Worm (Caenorhabditis elegans): ENCODE results near the gene srx-104.

srx-104 gene

ce11 chrII:3690646-3691045, 8.8 kb downstream of the srx-104 start, which contains the start of gene srx-101:
Gene srx-101 (minus strand): TSS chrII:3690746.
- TF ChIP-seq nhr-28 (tag; optimal IDR thresholded peaks at IDR 0.05) (no peak), lin-15B (tag; optimal IDR thresholded peaks at IDR 0.05) (no peak), nfya-1 (tag; optimal IDR thresholded peaks at IDR 0.05; ENCODE audit: insufficient read depth) (no peak), aly-2 (tag; optimal IDR thresholded peaks at IDR 0.05) (no peak), ceh-9 (tag; optimal IDR thresholded peaks at IDR 0.05) (no peak), hmg-11 (tag; optimal IDR thresholded peaks at IDR 0.05) (no peak), sea-2 (GFP tag; optimal IDR thresholded peaks at IDR 0.05) (no peak), ceh-28 (tag; optimal IDR thresholded peaks at IDR 0.05) (no peak), ceh-16 (tag; optimal IDR thresholded peaks at IDR 0.05) (no peak), lsy-12 (tag; optimal IDR thresholded peaks at IDR 0.05) (no peak), zag-1 (tag; optimal IDR thresholded peaks at IDR 0.05) (no peak), elt-3 (tag; optimal IDR thresholded peaks at IDR 0.05) (no peak), fkh-2 (tag; optimal IDR thresholded peaks at IDR 0.05) (no peak), unc-39 (tag; optimal IDR thresholded peaks at IDR 0.05) (no peak), ztf-11 (tag; optimal IDR thresholded peaks at IDR 0.05) (no peak), nhr-11 (tag; optimal IDR thresholded peaks at IDR 0.05) (no peak), nhr-12 (tag; optimal IDR thresholded peaks at IDR 0.05) (no peak), unc-62 (GFP tag; optimal IDR thresholded peaks at IDR 0.05) (no peak)

DNA sequence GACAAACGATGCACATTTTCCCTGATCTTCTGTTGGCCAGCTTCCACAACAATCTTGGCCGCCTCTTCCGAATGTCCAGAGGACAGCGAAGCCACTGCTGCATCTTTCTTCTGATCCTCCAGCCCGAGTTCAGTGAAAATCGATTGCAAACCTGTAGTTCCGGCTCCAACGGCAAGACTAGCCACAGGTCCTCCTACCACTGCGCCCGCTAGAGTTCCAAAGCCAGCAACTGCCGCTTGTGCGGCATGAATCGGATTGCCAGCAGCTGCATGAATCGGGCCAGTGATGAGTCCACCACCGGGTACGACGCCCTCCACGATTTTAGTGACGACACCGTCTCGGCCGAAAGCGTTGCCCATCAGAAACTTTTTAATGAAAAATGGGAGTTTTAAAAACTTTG, 11.2 kb downstream of the srx-104 start, which contains the start of gene ifas-1:
ifas-1 (minus strand) TSS at position 387 of the 400 bp plus-strand sequence.
- TF ChIP-seq nhr-67 (tag; optimal IDR thresholded peaks at IDR 0.05) (no peak), egl-27 (tag; optimal IDR thresholded peaks at IDR 0.05) (no peak), lin-39 (tag; optimal IDR thresholded peaks at IDR 0.05) (no peak), nfya-1 (tag; optimal IDR thresholded peaks at IDR 0.05; ENCODE audit: insufficient read depth) (no peak), nhr-237 (tag; optimal IDR thresholded peaks at IDR 0.05) (no peak), aly-2 (tag; optimal IDR thresholded peaks at IDR 0.05) (no peak), ceh-9 (tag; optimal IDR thresholded peaks at IDR 0.05) (no peak), elt-3 (tag; optimal IDR thresholded peaks at IDR 0.05) (no peak), jun-1 (tag; optimal IDR thresholded peaks at IDR 0.05) (no peak), unc-62 (GFP tag; optimal IDR thresholded peaks at IDR 0.05) (no peak), elt-1 (tag; optimal IDR thresholded peaks at IDR 0.05) (no peak), nhr-76 (tag; optimal IDR thresholded peaks at IDR 0.05) (no peak), daf-12 (tag; optimal IDR thresholded peaks at IDR 0.05) (no peak), lin-15B (tag; optimal IDR thresholded peaks at IDR 0.05) (no peak), ZK546.5 (tag; optimal IDR thresholded peaks at IDR 0.05) (no peak), snpc-4 (tag; optimal IDR thresholded peaks at IDR 0.05) (no peak), egl-5 (tag; optimal IDR thresholded peaks at IDR 0.05) (no peak), eor-1 (tag; optimal IDR thresholded peaks at IDR 0.05) (no peak), nhr-25 (tag; optimal IDR thresholded peaks at IDR 0.05) (no peak), mdl-1 (tag; optimal IDR thresholded peaks at IDR 0.05) (no peak)

ce11 chrII:3684487-3685067, 14.9 kb downstream of the srx-104 start:
- peak; percentile 87 for TF ChIP-seq elt-2 (tag; optimal IDR thresholded peaks at IDR 0.05)
- peak; percentile 83 for TF ChIP-seq ceh-28 (tag; optimal IDR thresholded peaks at IDR 0.05)
- no peak for TF ChIP-seq nhr-12 (tag; optimal IDR thresholded peaks at IDR 0.05)
- peak; percentile 46 for TF ChIP-seq pqm-1 (tag; optimal IDR thresholded peaks at IDR 0.05)

ce11 chrII:3682770-3683234, 16.7 kb downstream of the srx-104 start, which contains the start of gene F19B10.1:
Gene F19B10.1 (plus strand): TSS chrII:3683184.
- peak; percentile 65 for TF ChIP-seq nhr-23 (tag; optimal IDR thresholded peaks at IDR 0.05)
- no peak for TF ChIP-seq hmg-11 (tag; optimal IDR thresholded peaks at IDR 0.05)
- peak; percentile 50 for TF ChIP-seq nhr-43 (tag; optimal IDR thresholded peaks at IDR 0.05; ENCODE audit: poor library complexity, severe bottlenecking)
- TF ChIP-seq nfya-1 (tag; optimal IDR thresholded peaks at IDR 0.05; ENCODE audit: insufficient read depth): peak; percentile 81
- no peak for TF ChIP-seq ztf-11 (tag; optimal IDR thresholded peaks at IDR 0.05)
- TF ChIP-seq R02D3.7 (tag; optimal IDR thresholded peaks at IDR 0.05): peak; percentile 74
- no peak for TF ChIP-seq zag-1 (tag; optimal IDR thresholded peaks at IDR 0.05)
- TF ChIP-seq fos-1 (tag; optimal IDR thresholded peaks at IDR 0.05): no peak
- no peak for TF ChIP-seq ceh-9 (tag; optimal IDR thresholded peaks at IDR 0.05)
- no peak for TF ChIP-seq nhr-28 (tag; optimal IDR thresholded peaks at IDR 0.05)
- TF ChIP-seq lin-15B (tag; optimal IDR thresholded peaks at IDR 0.05): peak; percentile 65
- TF ChIP-seq elt-1 (tag; optimal IDR thresholded peaks at IDR 0.05): peak; percentile 44
- TF ChIP-seq pqm-1 (tag; optimal IDR thresholded peaks at IDR 0.05): no peak
- TF ChIP-seq fkh-10 (GFP tag; optimal IDR thresholded peaks at IDR 0.05): no peak
- TF ChIP-seq elt-3 (tag; optimal IDR thresholded peaks at IDR 0.05): no peak
- no peak for TF ChIP-seq nhr-76 (tag; optimal IDR thresholded peaks at IDR 0.05)
- no peak for TF ChIP-seq lsy-12 (tag; optimal IDR thresholded peaks at IDR 0.05)
- peak; percentile 81 for TF ChIP-seq pha-4 (tag; optimal IDR thresholded peaks at IDR 0.05)
- no peak for TF ChIP-seq ama-1 (optimal IDR thresholded peaks at IDR 0.05)
- peak; percentile 70 for TF ChIP-seq elt-2 (tag; optimal IDR thresholded peaks at IDR 0.05)
- TF ChIP-seq nhr-25 (tag; optimal IDR thresholded peaks at IDR 0.05): peak; percentile 85
- TF ChIP-seq tbx-2 (tag; optimal IDR thresholded peaks at IDR 0.05): no peak
- TF ChIP-seq mml-1 (tag; optimal IDR thresholded peaks at IDR 0.05): no peak
- TF ChIP-seq fkh-2 (tag; optimal IDR thresholded peaks at IDR 0.05): no peak
- no peak for TF ChIP-seq nhr-11 (tag; optimal IDR thresholded peaks at IDR 0.05)
- TF ChIP-seq jun-1 (tag; optimal IDR thresholded peaks at IDR 0.05): no peak
- peak; percentile 45 for TF ChIP-seq lin-39 (tag; optimal IDR thresholded peaks at IDR 0.05)
- TF ChIP-seq nhr-237 (tag; optimal IDR thresholded peaks at IDR 0.05): no peak
- no peak for TF ChIP-seq ztf-4 (tag; optimal IDR thresholded peaks at IDR 0.05)
- no peak for TF ChIP-seq unc-39 (tag; optimal IDR thresholded peaks at IDR 0.05)
